Worm (Caenorhabditis elegans) whole organism, early embryonic: ENCODE results near the gene ugt-64.

Experiments
- aly-1 ChIP-seq: sonication (generic microtip); optimal IDR thresholded peaks from 2 replicates; lab custom pipeline; 2016; ENCODE audit warnings: missing genetic modification characterization, missing compliant biosample characterization
- ama-1 ChIP-seq: fragments of 150-350 bp; optimal IDR thresholded peaks from 2 replicates; lab custom pipeline; 2014
- ceh-36 ChIP-seq: sonication (generic microtip); optimal IDR thresholded peaks from 2 replicates; lab custom pipeline; 2016; ENCODE audit warnings: missing genetic modification characterization, inconsistent platforms, missing compliant biosample characterization
- ets-7 ChIP-seq: sonication (generic microtip); optimal IDR thresholded peaks from 2 replicates; lab custom pipeline; 2016; ENCODE audit warnings: missing genotype, missing genetic modification characterization, missing compliant biosample characterization
- flt-1 ChIP-seq: fragments of 200-800 bp; sonication (Bioruptor generic); IDR thresholded peaks from 2 replicates; pipeline ENCODE4 v1.3.6; 2022; ENCODE audit warnings: missing genetic modification characterization, missing compliant biosample characterization
- hmbx-1 ChIP-seq: sonication (generic microtip); optimal IDR thresholded peaks from 2 replicates; lab custom pipeline; 2016; ENCODE audit warnings: mild to moderate bottlenecking, missing genetic modification characterization, missing compliant biosample characterization
- pes-1 ChIP-seq: fragments of 200-800 bp; sonication (Bioruptor generic); IDR thresholded peaks from 2 replicates; pipeline ENCODE4 v1.3.6; 2022; ENCODE audit warnings: missing genetic modification reagents, missing genetic modification characterization, missing compliant biosample characterization
- tbx-11 ChIP-seq: fragments of 200-800 bp; sonication (Bioruptor generic); IDR thresholded peaks from 2 replicates; pipeline ENCODE4 v1.3.6; 2022; ENCODE audit warnings: missing genetic modification characterization, missing compliant biosample characterization
- tra-4 ChIP-seq: sonication (generic microtip); optimal IDR thresholded peaks from 2 replicates; lab custom pipeline; 2017; ENCODE audit warnings: missing genetic modification characterization, missing compliant biosample characterization

DNA sequence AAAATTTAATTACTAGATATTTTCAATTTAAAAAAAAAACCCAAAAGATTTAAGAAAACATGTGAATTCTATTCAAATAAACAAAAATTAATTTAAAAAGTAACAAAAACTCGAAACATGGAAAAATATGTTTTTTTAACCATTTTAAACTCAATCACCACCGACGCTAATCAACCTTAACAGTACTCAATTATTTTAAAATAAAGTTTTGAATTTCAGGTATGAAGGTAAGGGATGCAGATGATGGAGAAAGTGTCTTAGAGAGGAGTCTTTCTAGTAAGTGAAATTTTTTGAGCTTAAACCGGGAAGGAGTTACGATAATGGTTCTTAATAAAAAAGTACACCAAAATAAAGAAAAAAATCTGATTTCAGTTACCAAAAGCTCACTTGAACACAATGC lies 42.6 kb downstream of the ugt-64 start, which contains the start of gene slc-28.1:
- no peak for TF ChIP-seq ama-1 (lab: Kevin White, UChicago)
- no peak for TF ChIP-seq tra-4
- TF ChIP-seq pes-1 (GFP tag; lab: Robert Waterston, UW): no peak
- TF ChIP-seq aly-1 (tag; lab: Kevin White, UChicago): no peak
- TF ChIP-seq tbx-11 (GFP tag; lab: Robert Waterston, UW): no peak
- no peak for TF ChIP-seq hmbx-1 (tag; lab: Kevin White, UChicago)
- no peak for TF ChIP-seq flt-1
- TF ChIP-seq ets-7: no peak
- TF ChIP-seq ceh-36 (tag; lab: Kevin White, UChicago): no peak
